Worm (Caenorhabditis elegans) whole organism, young adult: ENCODE results near the gene F55C5.10.

Experiments used
- C06A6.2 ChIP-seq: fragments of 200-800 bp; sonication (Bioruptor generic); conservative IDR thresholded peaks from 2 replicates; pipeline ENCODE4 v1.3.6; 2022; ENCODE audit warnings: missing genetic modification characterization, missing compliant biosample characterization
- attf-3 ChIP-seq: fragments of 200-800 bp; sonication (Bioruptor generic); conservative IDR thresholded peaks from 2 replicates; pipeline ENCODE4 v1.3.6; 2022; ENCODE audit warnings: missing genetic modification reagents, missing genetic modification characterization, missing compliant biosample characterization
- cebp-1 ChIP-seq, 2 experiments: fragments of 200-800 bp in 1 of 2; sonication (Bioruptor generic) in 1 of 2; sonication (generic microtip) in 1 of 2; IDR thresholded peaks in 1 of 2; optimal IDR thresholded peaks in 1 of 2; 2 replicates each; pipeline versions ENCODE4 v1.3.6 to Lab custom; 2017 to 2022; ENCODE audit warnings: missing compliant biosample characterization in 2 of 2, missing genetic modification characterization in 2 of 2, mild to moderate bottlenecking in 1 of 2, missing genetic modification reagents in 1 of 2, moderate library complexity in 1 of 2
- ceh-100 ChIP-seq: fragments of 200-800 bp; sonication (Bioruptor generic); IDR thresholded peaks from 2 replicates; pipeline ENCODE4 v1.3.6; 2022; ENCODE audit warnings: missing genetic modification reagents, missing genetic modification characterization, missing compliant biosample characterization
- ceh-58 ChIP-seq: fragments of 200-800 bp; sonication (Bioruptor generic); IDR thresholded peaks from 2 replicates; pipeline ENCODE4 v1.3.6; 2022; ENCODE audit warnings: missing genetic modification characterization, missing compliant biosample characterization
- dpl-1 ChIP-seq: fragments of 150-350 bp; optimal IDR thresholded peaks from 2 replicates; lab custom pipeline; 2014; ENCODE audit warnings: missing biosample characterization, missing genetic modification reagents, missing genetic modification characterization
- efl-1 ChIP-seq: fragments of 150-350 bp; optimal IDR thresholded peaks from 2 replicates; lab custom pipeline; 2014; ENCODE audit warnings: missing biosample characterization, missing genetic modification reagents, missing genetic modification characterization
- hlh-12 ChIP-seq: sonication (generic microtip); optimal IDR thresholded peaks from 2 replicates; lab custom pipeline; 2016; ENCODE audit warnings: missing genetic modification characterization, missing compliant biosample characterization
- sea-2 ChIP-seq: fragments of 200-800 bp; sonication (Bioruptor generic); IDR thresholded peaks from 2 replicates; pipeline ENCODE4 v1.3.6; 2022; ENCODE audit warnings: missing genetic modification characterization, missing compliant biosample characterization
- snpc-4 ChIP-seq, 5 experiments: fragments of 150-350 bp in 1 of 5; sonication (generic microtip) in 4 of 5; optimal IDR thresholded peaks; 2 replicates each; lab custom pipeline; 2014 to 2018; ENCODE audit warnings: missing genetic modification characterization in 5 of 5, missing biosample characterization in 3 of 5, antibody characterized with exemption in 2 of 5, mild to moderate bottlenecking in 2 of 5, missing compliant biosample characterization in 2 of 5, missing genotype in 2 of 5, moderate library complexity in 2 of 5, missing genetic modification reagents in 1 of 5
- ztf-22 ChIP-seq: fragments of 200-800 bp; sonication (Bioruptor generic); optimal IDR thresholded peaks from 2 replicates; lab custom pipeline; 2018; ENCODE audit warnings: mild to moderate bottlenecking, missing genetic modification characterization, moderate library complexity, missing compliant biosample characterization

ce11 chrV:12303453-12304077 lies 20.3 kb downstream of the F55C5.10 start:
- peak; percentile 84 for TF ChIP-seq attf-3 (GFP tag; lab: Robert Waterston, UW)
- peak; percentile 99 for TF ChIP-seq sea-2 (GFP tag; lab: Robert Waterston, UW)
- peak; percentile 87 for TF ChIP-seq cebp-1 (GFP tag; IDR thresholded peaks at IDR 0.05; lab: Robert Waterston, UW)
- TF ChIP-seq cebp-1 (tag; optimal IDR thresholded peaks at IDR 0.05; lab: Kevin White, UChicago) = peak; percentile 94
- TF ChIP-seq snpc-4 (GFP tag; optimal IDR thresholded peaks at IDR 0.05; lab: Kevin White, UChicago) = peak; percentile 87
- TF ChIP-seq snpc-4 (tag; optimal IDR thresholded peaks at IDR 0.05; lab: Kevin White, UChicago) = peak in 3 of 4 experiments; percentile 83 to 87 (median 86)
- peak; percentile 94 for TF ChIP-seq C06A6.2 (GFP tag; lab: Robert Waterston, UW)
- peak; percentile 44 for TF ChIP-seq dpl-1 (GFP tag; lab: Kevin White, UChicago)
- TF ChIP-seq ceh-58 (GFP tag; lab: Robert Waterston, UW) = peak; percentile 100
- TF ChIP-seq efl-1 (GFP tag; lab: Kevin White, UChicago) = peak; percentile 49
- peak; percentile 92 for TF ChIP-seq hlh-12 (tag; lab: Kevin White, UChicago)
- peak; percentile 86 for TF ChIP-seq ceh-100 (GFP tag; lab: Robert Waterston, UW)
- peak; percentile 96 for TF ChIP-seq ztf-22 (GFP tag; lab: Kevin White, UChicago)
